Worm (Caenorhabditis elegans) whole organism, L2 larva: ENCODE results near the gene C33E10.10.

ENCODE experiments used
- C34F6.9 ChIP-seq: fragments of 150-350 bp; optimal IDR thresholded peaks from 2 replicates; lab custom pipeline; 2014; ENCODE audit warnings: missing biosample characterization, missing genetic modification characterization
- F13H6.1 ChIP-seq: sonication (generic microtip); optimal IDR thresholded peaks from 2 replicates; lab custom pipeline; 2016; ENCODE audit warnings: missing genetic modification characterization, missing compliant biosample characterization
- Y55F3AM.14 ChIP-seq: fragments of 200-800 bp; sonication (Bioruptor generic); optimal IDR thresholded peaks from 2 replicates; lab custom pipeline; 2018; ENCODE audit warnings: mild to moderate bottlenecking, missing genetic modification characterization, missing compliant biosample characterization
- ZK546.5 ChIP-seq: sonication (generic microtip); optimal IDR thresholded peaks from 2 replicates; lab custom pipeline; 2017; ENCODE audit warnings: missing biosample characterization, missing genetic modification characterization
- aly-2 ChIP-seq: fragments of 150-350 bp; optimal IDR thresholded peaks from 2 replicates; lab custom pipeline; 2014; ENCODE audit warnings: missing biosample characterization, missing genetic modification characterization
- ama-1 ChIP-seq: fragments of 150-350 bp; optimal IDR thresholded peaks from 2 replicates; lab custom pipeline; 2018; ENCODE audit warnings: inconsistent platforms
- ceh-16 ChIP-seq: fragments of 150-350 bp; optimal IDR thresholded peaks from 2 replicates; lab custom pipeline; 2014; ENCODE audit warnings: missing biosample characterization, missing genetic modification characterization
- ceh-82 ChIP-seq: fragments of 150-350 bp; optimal IDR thresholded peaks from 2 replicates; lab custom pipeline; 2014; ENCODE audit warnings: missing biosample characterization, missing genetic modification characterization
- dmd-4 ChIP-seq: sonication (generic microtip); optimal IDR thresholded peaks from 2 replicates; lab custom pipeline; 2017; ENCODE audit warnings: missing biosample characterization, missing genetic modification characterization
- egl-27 ChIP-seq: sonication (generic microtip); optimal IDR thresholded peaks from 3 replicates; lab custom pipeline; 2017; ENCODE audit warnings: missing biosample characterization, missing genetic modification reagents, missing genetic modification characterization
- elt-1 ChIP-seq: fragments of 150-350 bp; optimal IDR thresholded peaks from 2 replicates; lab custom pipeline; 2014; ENCODE audit warnings: missing biosample characterization, missing genetic modification characterization
- elt-3 ChIP-seq: sonication (generic microtip); optimal IDR thresholded peaks from 2 replicates; lab custom pipeline; 2017; ENCODE audit warnings: missing biosample characterization, missing genetic modification characterization
- gmeb-1 ChIP-seq: fragments of 150-350 bp; optimal IDR thresholded peaks from 2 replicates; lab custom pipeline; 2014; ENCODE audit warnings: missing biosample characterization, missing genetic modification characterization
- lin-11 ChIP-seq: fragments of 150-350 bp; sonication (generic microtip); optimal IDR thresholded peaks from 2 replicates; lab custom pipeline; 2014; ENCODE audit warnings: missing biosample characterization, missing genetic modification characterization, inconsistent platforms, mixed read lengths
- lin-13 ChIP-seq: fragments of 150-350 bp; optimal IDR thresholded peaks from 2 replicates; lab custom pipeline; 2014; ENCODE audit warnings: missing biosample characterization, missing genetic modification reagents, missing genetic modification characterization
- lin-39 ChIP-seq: fragments of 150-350 bp; optimal IDR thresholded peaks from 2 replicates; lab custom pipeline; 2014; ENCODE audit warnings: missing biosample characterization, missing genetic modification reagents, missing genetic modification characterization
- lsy-2 ChIP-seq, 2 experiments: fragments of 150-350 bp in 1 of 2; sonication (generic microtip) in 1 of 2; optimal IDR thresholded peaks; 2 replicates each; lab custom pipeline; 2014 to 2017; ENCODE audit warnings: missing biosample characterization in 2 of 2, missing genetic modification characterization in 2 of 2
- mab-5 ChIP-seq: fragments of 150-350 bp; optimal IDR thresholded peaks from 2 replicates; lab custom pipeline; 2014; ENCODE audit warnings: missing biosample characterization, missing genetic modification characterization
- nhr-10 ChIP-seq: sonication (generic microtip); optimal IDR thresholded peaks from 2 replicates; lab custom pipeline; 2017; ENCODE audit warnings: missing biosample characterization, missing genetic modification characterization
- nhr-11 ChIP-seq: fragments of 150-350 bp; optimal IDR thresholded peaks from 2 replicates; lab custom pipeline; 2014; ENCODE audit warnings: missing biosample characterization, missing genetic modification characterization
- nhr-129 ChIP-seq: fragments of 150-350 bp; optimal IDR thresholded peaks from 2 replicates; lab custom pipeline; 2014; ENCODE audit warnings: missing biosample characterization, missing genetic modification characterization
- nhr-21 ChIP-seq: fragments of 150-350 bp; optimal IDR thresholded peaks from 2 replicates; lab custom pipeline; 2014; ENCODE audit warnings: missing biosample characterization, missing genetic modification characterization
- nhr-23 ChIP-seq: fragments of 150-350 bp; optimal IDR thresholded peaks from 2 replicates; lab custom pipeline; 2014; ENCODE audit warnings: missing biosample characterization, missing genetic modification reagents, missing genetic modification characterization
- nhr-237 ChIP-seq: fragments of 150-350 bp; optimal IDR thresholded peaks from 2 replicates; lab custom pipeline; 2014; ENCODE audit warnings: missing biosample characterization, missing genetic modification characterization
- nhr-25 ChIP-seq: fragments of 150-350 bp; sonication (generic microtip); optimal IDR thresholded peaks from 3 replicates; lab custom pipeline; 2014; ENCODE audit warnings: missing biosample characterization, missing genetic modification characterization
- nhr-6 ChIP-seq: fragments of 150-350 bp; optimal IDR thresholded peaks from 2 replicates; lab custom pipeline; 2014; ENCODE audit warnings: missing biosample characterization, missing genetic modification characterization
- nhr-77 ChIP-seq: fragments of 150-350 bp; optimal IDR thresholded peaks from 2 replicates; lab custom pipeline; 2014; ENCODE audit warnings: missing biosample characterization, missing genetic modification characterization
- peb-1 ChIP-seq: fragments of 150-350 bp; optimal IDR thresholded peaks from 2 replicates; lab custom pipeline; 2014; ENCODE audit warnings: missing biosample characterization, missing genetic modification characterization
- sem-4 ChIP-seq: fragments of 150-350 bp; optimal IDR thresholded peaks from 2 replicates; lab custom pipeline; 2014; ENCODE audit warnings: missing biosample characterization, missing genetic modification reagents, missing genetic modification characterization
- skn-1 ChIP-seq: sonication (generic microtip); optimal IDR thresholded peaks from 2 replicates; lab custom pipeline; 2017; ENCODE audit warnings: missing biosample characterization, missing genetic modification characterization
- sma-3 ChIP-seq: sonication (generic microtip); optimal IDR thresholded peaks from 2 replicates; lab custom pipeline; 2016; ENCODE audit warnings: missing genetic modification reagents, missing genetic modification characterization, missing compliant biosample characterization
- snpc-4 ChIP-seq: fragments of 150-350 bp; optimal IDR thresholded peaks from 2 replicates; lab custom pipeline; 2014; ENCODE audit warnings: missing biosample characterization, missing genetic modification characterization
- unc-55 ChIP-seq: fragments of 150-350 bp; sonication (generic microtip); optimal IDR thresholded peaks from 3 replicates; lab custom pipeline; 2014; ENCODE audit warnings: missing biosample characterization, missing genetic modification reagents, missing genetic modification characterization
- unc-62 ChIP-seq: fragments of 150-350 bp; optimal IDR thresholded peaks from 2 replicates; lab custom pipeline; 2014; ENCODE audit warnings: missing biosample characterization, missing genetic modification reagents, missing genetic modification characterization
- ztf-1 ChIP-seq: fragments of 200-800 bp; sonication (Bioruptor generic); conservative IDR thresholded peaks from 2 replicates; pipeline ENCODE4 v1.3.6; 2022; ENCODE audit warnings: missing genetic modification characterization, missing compliant biosample characterization
- ztf-11 ChIP-seq: sonication (generic microtip); optimal IDR thresholded peaks from 2 replicates; lab custom pipeline; 2017; ENCODE audit warnings: missing biosample characterization, missing genetic modification characterization

The C33E10.10 gene

DNA sequence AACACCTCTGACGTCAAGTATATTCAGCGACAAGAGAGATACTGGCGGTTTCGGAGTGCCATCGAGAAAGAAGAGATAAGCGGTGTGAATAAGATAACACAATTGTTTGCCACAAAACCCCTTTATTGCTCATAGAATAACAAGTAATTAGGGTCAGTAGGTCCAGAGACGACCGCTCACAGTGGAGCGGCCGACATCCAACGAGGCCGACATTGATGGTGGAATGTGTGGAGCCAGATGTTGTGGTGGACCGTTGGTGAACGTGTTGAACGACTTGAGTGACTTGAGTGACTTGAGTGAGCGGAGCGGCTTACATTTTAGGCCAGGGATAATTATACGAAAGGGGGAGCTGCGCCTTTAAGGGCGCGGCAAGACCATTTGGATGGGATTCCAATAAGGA is 1.1 kb downstream of the C33E10.10 start:
- TF ChIP-seq Y55F3AM.14 (no peak), snpc-4 (peak; percentile 65)

DNA sequence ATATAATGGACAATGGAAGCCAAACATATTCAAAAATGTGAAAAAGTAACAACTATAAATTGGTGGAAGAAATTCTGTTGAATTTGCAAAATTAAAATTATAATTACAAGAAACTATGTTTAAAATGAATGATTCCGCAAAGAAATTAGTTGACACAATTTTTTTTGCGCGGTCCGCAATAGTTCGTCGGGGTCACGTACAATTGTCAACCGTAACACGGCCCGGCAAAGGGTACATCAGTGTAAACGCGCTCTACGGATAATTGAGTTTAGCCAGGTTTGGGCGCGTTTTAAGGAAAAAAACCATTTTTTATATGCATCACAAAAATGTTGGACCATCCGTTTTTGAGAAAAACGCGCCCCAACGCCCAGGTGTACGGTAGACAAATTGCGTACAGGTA is 4.4 kb downstream of the C33E10.10 start:
- peak in 1 of 2 experiments; percentile 68 for TF ChIP-seq lsy-2 (tag; optimal IDR thresholded peaks at IDR 0.05; lab: Kevin White, UChicago)
- TF ChIP-seq ama-1 (lab: Kevin White, UChicago) = no peak

ce11 chrX:17294728-17295127 is 7.1 kb downstream of the C33E10.10 start, which contains the start of gene C33E10.8:
C33E10.8 (minus strand) TSS chrX:17294828.
- TF ChIP-seq nhr-10 (no peak), Y55F3AM.14 (no peak), elt-3 (tag; lab: Kevin White, UChicago) (no peak), sma-3 (GFP tag; lab: Kevin White, UChicago) (no peak), elt-1 (no peak), peb-1 (tag; lab: Kevin White, UChicago) (no peak), lin-13 (GFP tag; lab: Kevin White, UChicago) (no peak), ztf-1 (GFP tag; lab: Robert Waterston, UW) (no peak), unc-62 (GFP tag; lab: Kevin White, UChicago) (no peak), nhr-25 (tag; lab: Kevin White, UChicago) (no peak), unc-55 (GFP tag; lab: Kevin White, UChicago) (no peak), nhr-11 (tag; lab: Kevin White, UChicago) (no peak), nhr-129 (no peak), nhr-237 (tag; lab: Kevin White, UChicago) (no peak), nhr-23 (tag; lab: Kevin White, UChicago) (no peak), lsy-2 (tag; optimal IDR thresholded peaks at IDR 0.05; lab: Kevin White, UChicago) (no peak), skn-1 (tag; lab: Kevin White, UChicago) (no peak), egl-27 (tag; lab: Kevin White, UChicago) (no peak), C34F6.9 (tag; lab: Kevin White, UChicago) (no peak)

ce11 chrX:17294019-17294418 is 7.8 kb downstream of the C33E10.10 start:
- TF ChIP-seq nhr-77 (tag; lab: Kevin White, UChicago) (no peak), ceh-82 (tag; lab: Kevin White, UChicago) (no peak), F13H6.1 (tag; lab: Kevin White, UChicago) (no peak), lin-39 (tag; lab: Kevin White, UChicago) (no peak), snpc-4 (no peak), nhr-21 (no peak), lin-11 (tag; lab: Kevin White, UChicago) (no peak), ZK546.5 (tag; lab: Kevin White, UChicago) (no peak), egl-27 (tag; lab: Kevin White, UChicago) (no peak), ztf-11 (tag; lab: Kevin White, UChicago) (no peak), elt-3 (tag; lab: Kevin White, UChicago) (no peak), ceh-16 (tag; lab: Kevin White, UChicago) (no peak), ztf-1 (GFP tag; lab: Robert Waterston, UW) (no peak), sma-3 (GFP tag; lab: Kevin White, UChicago) (no peak), dmd-4 (tag; lab: Kevin White, UChicago) (no peak), sem-4 (tag; lab: Kevin White, UChicago) (no peak), aly-2 (tag; lab: Kevin White, UChicago) (no peak), nhr-10 (no peak), gmeb-1 (tag; lab: Kevin White, UChicago) (no peak)

DNA sequence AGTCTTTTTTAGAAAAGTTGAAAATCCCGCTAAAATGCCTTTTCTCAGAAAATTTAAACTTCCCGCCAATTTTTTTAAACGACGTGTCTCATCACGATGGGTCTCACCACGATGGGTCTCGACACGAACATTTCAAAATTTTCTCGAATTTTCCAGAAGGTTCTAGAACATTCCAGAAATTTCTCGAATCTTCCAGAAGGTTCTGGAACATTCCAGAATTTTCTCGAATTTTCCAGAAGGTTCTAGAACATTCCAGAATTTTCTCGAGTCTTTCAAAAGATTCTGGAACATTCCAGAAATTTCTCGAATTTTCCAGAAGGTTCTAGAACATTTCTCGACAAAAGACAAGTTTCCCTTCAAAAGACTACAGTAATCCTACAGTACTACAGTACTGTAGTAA is 13.4 kb downstream of the C33E10.10 start:
- TF ChIP-seq elt-1 = no peak
- TF ChIP-seq nhr-129 = no peak
- TF ChIP-seq nhr-11 (tag; lab: Kevin White, UChicago) = no peak
- no peak for TF ChIP-seq ZK546.5 (tag; lab: Kevin White, UChicago)
- TF ChIP-seq nhr-6 = no peak
- no peak for TF ChIP-seq peb-1 (tag; lab: Kevin White, UChicago)
- TF ChIP-seq lin-13 (GFP tag; lab: Kevin White, UChicago) = no peak
- no peak for TF ChIP-seq nhr-237 (tag; lab: Kevin White, UChicago)
- no peak for TF ChIP-seq ztf-1 (GFP tag; lab: Robert Waterston, UW)
- TF ChIP-seq elt-3 (tag; lab: Kevin White, UChicago) = no peak
- TF ChIP-seq mab-5 (tag; lab: Kevin White, UChicago) = no peak
- no peak for TF ChIP-seq C34F6.9 (tag; lab: Kevin White, UChicago)
